Worm (Caenorhabditis elegans) whole organism, L4/young adult: ENCODE data around the gene T07A9.15.

Experiments used
- W03F9.2 ChIP-seq: fragments of 150-350 bp; optimal IDR thresholded peaks from 2 replicates; lab custom pipeline; 2014; ENCODE audit warnings: missing biosample characterization, missing genetic modification characterization
- dao-5 ChIP-seq: sonication (generic microtip); optimal IDR thresholded peaks from 2 replicates; lab custom pipeline; 2016; ENCODE audit warnings: missing genotype, missing genetic modification characterization, moderate library complexity, missing compliant biosample characterization
- him-1 ChIP-seq: sonication (generic microtip); optimal IDR thresholded peaks from 2 replicates; lab custom pipeline; 2016; ENCODE audit warnings: missing genotype, missing genetic modification reagents, missing genetic modification characterization, missing compliant biosample characterization

ce11 chrIV:420686-421085 is 27.3 kb upstream of the T07A9.15 start:
- TF ChIP-seq him-1 (tag; lab: Kevin White, UChicago): no peak
- no peak for TF ChIP-seq dao-5 (tag; lab: Kevin White, UChicago)
- no peak for TF ChIP-seq W03F9.2 (tag; lab: Kevin White, UChicago)
